Worm (Caenorhabditis elegans): Measurements from ENCODE around the gene srx-131.

The srx-131 gene

DNA sequence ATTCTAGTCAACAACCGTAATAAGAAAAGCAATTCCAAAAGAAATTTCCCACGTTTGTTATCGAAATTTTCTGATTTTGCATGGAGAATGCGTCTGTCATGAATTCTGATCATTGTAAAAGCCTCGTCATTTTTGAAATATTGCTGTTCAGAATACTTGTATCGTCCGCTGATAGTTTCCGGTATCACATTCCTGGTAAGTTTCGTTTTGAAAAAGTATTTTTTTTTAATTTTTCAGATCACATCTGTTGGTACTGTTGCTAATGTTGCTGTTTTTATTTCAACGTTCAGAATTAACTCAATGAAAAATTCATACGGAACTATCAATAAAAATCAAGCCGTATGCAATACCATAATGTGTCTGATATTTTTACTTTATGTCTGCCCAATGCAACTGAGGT lies 4.3 kb upstream of the srx-131 start, which contains the start of gene srx-17:
TSS of gene srx-17 (plus strand) at position 301 of the 400 bp plus-strand sequence.
- TF ChIP-seq tbx-37 (GFP tag; conservative IDR thresholded peaks at IDR 0.05): no peak
- TF ChIP-seq flt-1 (GFP tag; IDR thresholded peaks at IDR 0.05): no peak
- no peak for TF ChIP-seq hmbx-1 (tag; optimal IDR thresholded peaks at IDR 0.05)
- no peak for TF ChIP-seq tbx-11 (GFP tag; IDR thresholded peaks at IDR 0.05)
- TF ChIP-seq sea-1 (GFP tag; conservative IDR thresholded peaks at IDR 0.05): no peak
- no peak for TF ChIP-seq scrt-1 (GFP tag; IDR thresholded peaks at IDR 0.05)
- no peak for TF ChIP-seq aly-1 (tag; optimal IDR thresholded peaks at IDR 0.05)
- TF ChIP-seq ama-1 (optimal IDR thresholded peaks at IDR 0.05): no peak

- TF ChIP-seq ama-1 (optimal IDR thresholded peaks at IDR 0.05) (no peak), tbx-11 (GFP tag; IDR thresholded peaks at IDR 0.05) (no peak), hnd-1 (tag; optimal IDR thresholded peaks at IDR 0.05) (no peak), flt-1 (GFP tag; IDR thresholded peaks at IDR 0.05) (no peak), B0310.2 (tag; optimal IDR thresholded peaks at IDR 0.05) (no peak), ceh-13 (GFP tag; optimal IDR thresholded peaks at IDR 0.05) (no peak), sea-1 (GFP tag; conservative IDR thresholded peaks at IDR 0.05) (no peak), tra-4 (tag; optimal IDR thresholded peaks at IDR 0.05) (no peak), aly-1 (tag; optimal IDR thresholded peaks at IDR 0.05) (no peak), F13C5.2 (tag; optimal IDR thresholded peaks at IDR 0.05) (no peak), scrt-1 (GFP tag; IDR thresholded peaks at IDR 0.05) (no peak), hmbx-1 (tag; optimal IDR thresholded peaks at IDR 0.05) (no peak), ceh-36 (tag; optimal IDR thresholded peaks at IDR 0.05) (no peak)
These were observed 2.1 kb upstream of the srx-131 start, which contains the start of gene srx-130 for ce11 chrV:13843147-13843546. srx-130 (plus strand) TSS chrV:13843447.

- TF ChIP-seq tbx-37 (GFP tag; conservative IDR thresholded peaks at IDR 0.05) (no peak), sea-1 (GFP tag; conservative IDR thresholded peaks at IDR 0.05) (no peak)
These were observed 3.1 kb downstream of the srx-131 start, which contains the start of gene srx-133 for ce11 chrV:13848379-13848778. srx-133 (plus strand) TSS chrV:13848679.

ce11 chrV:13850170-13850569 lies 4.9 kb downstream of the srx-131 start, which contains the start of gene hpx-2:
hpx-2 (plus strand) TSS chrV:13850470.
- TF ChIP-seq pes-1 (GFP tag; IDR thresholded peaks at IDR 0.05): no peak
- no peak for TF ChIP-seq F13C5.2 (tag; optimal IDR thresholded peaks at IDR 0.05)
- no peak for TF ChIP-seq flt-1 (GFP tag; IDR thresholded peaks at IDR 0.05)
- TF ChIP-seq ets-7 (tag; optimal IDR thresholded peaks at IDR 0.05): no peak
- TF ChIP-seq hnd-1 (tag; optimal IDR thresholded peaks at IDR 0.05): no peak
- no peak for TF ChIP-seq B0310.2 (tag; optimal IDR thresholded peaks at IDR 0.05)
- TF ChIP-seq hmbx-1 (tag; optimal IDR thresholded peaks at IDR 0.05): no peak
- no peak for TF ChIP-seq ceh-36 (tag; optimal IDR thresholded peaks at IDR 0.05)
- TF ChIP-seq ama-1 (optimal IDR thresholded peaks at IDR 0.05): no peak
- no peak for TF ChIP-seq sea-1 (GFP tag; conservative IDR thresholded peaks at IDR 0.05)
- TF ChIP-seq hmg-4 (GFP tag; optimal IDR thresholded peaks at IDR 0.05): no peak
- TF ChIP-seq tbx-11 (GFP tag; IDR thresholded peaks at IDR 0.05): no peak
- TF ChIP-seq tra-4 (tag; optimal IDR thresholded peaks at IDR 0.05): no peak
- TF ChIP-seq tbx-37 (GFP tag; conservative IDR thresholded peaks at IDR 0.05): no peak
- TF ChIP-seq scrt-1 (GFP tag; IDR thresholded peaks at IDR 0.05): no peak
- no peak for TF ChIP-seq ceh-13 (GFP tag; optimal IDR thresholded peaks at IDR 0.05)
- no peak for TF ChIP-seq aly-1 (tag; optimal IDR thresholded peaks at IDR 0.05)

DNA sequence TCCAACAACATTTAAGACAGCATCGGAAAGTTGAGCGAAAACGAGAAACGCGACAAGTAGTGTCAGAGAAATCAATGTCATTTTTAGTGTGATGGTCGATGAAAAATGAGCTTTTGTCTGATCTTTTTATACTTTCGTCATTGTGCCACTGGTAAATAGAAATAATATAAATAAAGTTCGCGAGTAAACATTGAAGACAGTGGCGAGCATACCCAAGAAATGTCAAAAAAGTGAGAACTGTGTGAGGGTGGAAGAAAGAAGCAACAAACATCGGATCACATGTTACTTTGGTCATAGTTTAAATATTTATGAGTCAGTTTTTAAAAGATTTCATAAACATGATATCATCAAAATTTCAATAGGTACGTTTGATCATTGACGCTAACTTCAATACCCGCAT lies 9.1 kb downstream of the srx-131 start, which contains the start of gene ttr-21:
TSS of gene ttr-21 (minus strand) at position 100 of the 400 bp plus-strand sequence.
- no peak for TF ChIP-seq hmbx-1 (tag; optimal IDR thresholded peaks at IDR 0.05)
- TF ChIP-seq hmg-4 (GFP tag; optimal IDR thresholded peaks at IDR 0.05): no peak
- no peak for TF ChIP-seq B0310.2 (tag; optimal IDR thresholded peaks at IDR 0.05)
- no peak for TF ChIP-seq scrt-1 (GFP tag; IDR thresholded peaks at IDR 0.05)
- TF ChIP-seq tra-4 (tag; optimal IDR thresholded peaks at IDR 0.05): no peak
- TF ChIP-seq hnd-1 (tag; optimal IDR thresholded peaks at IDR 0.05): no peak
- no peak for TF ChIP-seq tbx-37 (GFP tag; conservative IDR thresholded peaks at IDR 0.05)

DNA sequence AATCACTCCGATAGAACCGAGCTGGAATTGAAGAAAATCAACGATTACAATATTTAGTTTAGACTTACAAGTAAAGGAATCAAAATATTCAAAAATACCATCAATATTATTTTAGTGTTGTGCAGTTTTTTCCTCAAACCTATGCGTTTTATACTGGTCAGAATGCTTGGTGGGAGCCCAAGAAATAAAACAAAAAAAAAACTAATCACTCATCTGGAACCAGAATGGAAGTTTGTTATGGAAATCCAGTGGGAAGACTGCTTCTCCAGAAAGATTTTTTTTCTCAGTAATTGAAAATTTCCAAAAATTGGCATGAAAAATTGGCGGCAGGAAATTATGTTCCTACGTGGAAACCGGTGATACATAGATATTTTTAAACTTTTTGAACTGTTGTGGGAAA lies 11.1 kb downstream of the srx-131 start, which contains the start of gene srx-134:
TSS of gene srx-134 (minus strand) at position 101 of the 400 bp plus-strand sequence.
- TF ChIP-seq sea-1 (GFP tag; conservative IDR thresholded peaks at IDR 0.05) (no peak), tbx-37 (GFP tag; conservative IDR thresholded peaks at IDR 0.05) (no peak), hmg-4 (GFP tag; optimal IDR thresholded peaks at IDR 0.05) (no peak), pes-1 (GFP tag; IDR thresholded peaks at IDR 0.05) (no peak), tbx-11 (GFP tag; IDR thresholded peaks at IDR 0.05) (no peak), flt-1 (GFP tag; IDR thresholded peaks at IDR 0.05) (no peak), B0310.2 (tag; optimal IDR thresholded peaks at IDR 0.05) (no peak), hnd-1 (tag; optimal IDR thresholded peaks at IDR 0.05) (no peak), hmbx-1 (tag; optimal IDR thresholded peaks at IDR 0.05) (no peak), ama-1 (optimal IDR thresholded peaks at IDR 0.05) (no peak), F13C5.2 (tag; optimal IDR thresholded peaks at IDR 0.05) (no peak), tra-4 (tag; optimal IDR thresholded peaks at IDR 0.05) (no peak), scrt-1 (GFP tag; IDR thresholded peaks at IDR 0.05) (no peak), aly-1 (tag; optimal IDR thresholded peaks at IDR 0.05) (no peak), ceh-36 (tag; optimal IDR thresholded peaks at IDR 0.05) (no peak), ceh-13 (GFP tag; optimal IDR thresholded peaks at IDR 0.05) (no peak), ets-7 (tag; optimal IDR thresholded peaks at IDR 0.05) (no peak)

- no peak for TF ChIP-seq hmg-4 (GFP tag; optimal IDR thresholded peaks at IDR 0.05)
- TF ChIP-seq F13C5.2 (tag; optimal IDR thresholded peaks at IDR 0.05): no peak
- no peak for TF ChIP-seq ama-1 (optimal IDR thresholded peaks at IDR 0.05)
These were observed 11.9 kb downstream of the srx-131 start, which contains the start of gene srx-136 for ce11 chrV:13857132-13857531. srx-136 (plus strand) TSS chrV:13857432.

DNA sequence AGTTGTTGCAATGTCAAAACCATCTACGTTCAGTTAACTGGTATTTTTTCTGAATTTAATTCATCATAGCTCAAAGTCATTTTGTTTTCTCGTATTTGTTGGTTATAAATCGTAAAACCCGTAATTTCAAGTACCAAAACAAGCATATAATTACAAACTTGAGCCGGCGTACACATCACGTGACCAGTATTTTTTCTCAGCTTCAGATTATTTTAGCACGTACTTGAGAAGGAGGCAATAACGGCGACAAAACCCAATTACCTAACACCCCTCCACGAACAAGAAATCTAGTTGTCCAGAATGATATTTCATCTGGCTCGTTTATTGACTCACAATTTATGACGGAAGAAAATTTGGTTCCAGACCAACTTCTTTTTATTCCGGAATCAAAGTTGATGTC lies 13.7 kb downstream of the srx-131 start, which contains the start of gene srx-135:
TSS of gene srx-135 (plus strand) at position 301 of the 400 bp plus-strand sequence.
- TF ChIP-seq sea-1 (GFP tag; conservative IDR thresholded peaks at IDR 0.05): no peak
- no peak for TF ChIP-seq hmbx-1 (tag; optimal IDR thresholded peaks at IDR 0.05)
- no peak for TF ChIP-seq tbx-37 (GFP tag; conservative IDR thresholded peaks at IDR 0.05)
- no peak for TF ChIP-seq ama-1 (optimal IDR thresholded peaks at IDR 0.05)
- TF ChIP-seq ceh-36 (tag; optimal IDR thresholded peaks at IDR 0.05): no peak
- TF ChIP-seq hmg-4 (GFP tag; optimal IDR thresholded peaks at IDR 0.05): no peak
- TF ChIP-seq ets-7 (tag; optimal IDR thresholded peaks at IDR 0.05): no peak
- TF ChIP-seq aly-1 (tag; optimal IDR thresholded peaks at IDR 0.05): no peak
- TF ChIP-seq flt-1 (GFP tag; IDR thresholded peaks at IDR 0.05): no peak
- TF ChIP-seq tbx-11 (GFP tag; IDR thresholded peaks at IDR 0.05): no peak
